Worm (Caenorhabditis elegans) whole organism, L1 larva: ENCODE results near the gene nep-8.

Experiments
- C04F5.9 ChIP-seq: sonication (generic microtip); optimal IDR thresholded peaks from 2 replicates; lab custom pipeline; 2016; ENCODE audit warnings: missing genetic modification characterization, missing compliant biosample characterization
- aly-2 ChIP-seq: fragments of 150-350 bp; optimal IDR thresholded peaks from 2 replicates; lab custom pipeline; 2014; ENCODE audit warnings: missing biosample characterization, missing genetic modification characterization
- ama-1 ChIP-seq: fragments of 150-350 bp; optimal IDR thresholded peaks from 2 replicates; lab custom pipeline; 2014
- blmp-1 ChIP-seq: fragments of 150-350 bp; optimal IDR thresholded peaks from 2 replicates; lab custom pipeline; 2014; ENCODE audit warnings: missing biosample characterization, missing genetic modification characterization
- ceh-8 ChIP-seq: fragments of 200-800 bp; sonication (Bioruptor generic); optimal IDR thresholded peaks from 2 replicates; lab custom pipeline; 2018; ENCODE audit warnings: mild to moderate bottlenecking, missing genetic modification characterization, moderate library complexity, missing compliant biosample characterization
- ceh-82 ChIP-seq, 3 experiments: fragments of 150-350 bp in 1 of 3; sonication (generic microtip) in 2 of 3; optimal IDR thresholded peaks; 2 replicates each; lab custom pipeline; 2014 to 2017; ENCODE audit warnings: missing biosample characterization in 3 of 3, missing genetic modification characterization in 3 of 3
- ceh-88 ChIP-seq: fragments of 200-800 bp; sonication (Bioruptor generic); IDR thresholded peaks from 2 replicates; pipeline ENCODE4 v1.3.6; 2022; ENCODE audit warnings: missing genetic modification characterization, missing compliant biosample characterization
- ceh-90 ChIP-seq: sonication (generic microtip); optimal IDR thresholded peaks from 2 replicates; lab custom pipeline; 2016; ENCODE audit warnings: missing genetic modification characterization, missing compliant biosample characterization
- ces-1 ChIP-seq: fragments of 150-350 bp; optimal IDR thresholded peaks from 2 replicates; lab custom pipeline; 2014; ENCODE audit warnings: missing biosample characterization, missing genetic modification reagents, missing genetic modification characterization
- dpl-1 ChIP-seq, 3 experiments: fragments of 150-350 bp in 2 of 3; sonication (generic microtip) in 1 of 3; optimal IDR thresholded peaks; 2 replicates each; lab custom pipeline; 2014 to 2017; ENCODE audit warnings: missing biosample characterization in 3 of 3, missing genetic modification characterization in 3 of 3, missing genetic modification reagents in 3 of 3
- efl-1 ChIP-seq, 4 experiments: fragments of 150-350 bp; optimal IDR thresholded peaks in 3 of 4; peaks in 1 of 4; 1 replicate in 1 of 4; 2 replicates in 3 of 4; lab custom pipeline; 2014; ENCODE audit warnings: missing biosample characterization in 2 of 4, missing genetic modification characterization in 2 of 4, missing genetic modification reagents in 2 of 4
- efl-3 ChIP-seq: fragments of 200-800 bp; sonication (Bioruptor generic); optimal IDR thresholded peaks from 2 replicates; lab custom pipeline; 2018; ENCODE audit warnings: mild to moderate bottlenecking, missing genetic modification characterization, missing compliant biosample characterization
- egl-13 ChIP-seq: sonication (generic microtip); optimal IDR thresholded peaks from 2 replicates; lab custom pipeline; 2016; ENCODE audit warnings: missing genotype, missing genetic modification reagents, missing genetic modification characterization, missing compliant biosample characterization
- fkh-4 ChIP-seq: sonication (generic microtip); optimal IDR thresholded peaks from 2 replicates; lab custom pipeline; 2016; ENCODE audit warnings: missing compliant biosample characterization, missing genetic modification characterization, borderline replicate concordance
- grh-1 ChIP-seq: fragments of 200-800 bp; sonication (Bioruptor generic); IDR thresholded peaks from 2 replicates; pipeline ENCODE4 v1.3.6; 2022; ENCODE audit warnings: missing genetic modification reagents, missing genetic modification characterization, missing compliant biosample characterization
- hlh-17 ChIP-seq: fragments of 200-800 bp; sonication (Bioruptor generic); optimal IDR thresholded peaks from 2 replicates; lab custom pipeline; 2018; ENCODE audit warnings: missing genetic modification characterization, mild to moderate bottlenecking, missing compliant biosample characterization, moderate library complexity, borderline replicate concordance
- hlh-4 ChIP-seq: sonication (generic microtip); optimal IDR thresholded peaks from 2 replicates; lab custom pipeline; 2016; ENCODE audit warnings: mild to moderate bottlenecking, missing genetic modification characterization, missing compliant biosample characterization
- isw-1 ChIP-seq: fragments of 200-800 bp; sonication (Bioruptor generic); IDR thresholded peaks from 2 replicates; pipeline ENCODE4 v1.3.6; 2022; ENCODE audit warnings: missing genetic modification characterization, missing compliant biosample characterization
- jun-1 ChIP-seq: fragments of 150-350 bp; optimal IDR thresholded peaks from 2 replicates; lab custom pipeline; 2014; ENCODE audit warnings: missing biosample characterization, missing genetic modification reagents, missing genetic modification characterization
- lin-13 ChIP-seq: fragments of 150-350 bp; optimal IDR thresholded peaks from 2 replicates; lab custom pipeline; 2014; ENCODE audit warnings: missing biosample characterization, missing genetic modification reagents, missing genetic modification characterization
- lin-14 ChIP-seq: fragments of 200-800 bp; sonication (Bioruptor generic); optimal IDR thresholded peaks from 2 replicates; lab custom pipeline; 2018; ENCODE audit warnings: mild to moderate bottlenecking, missing genetic modification characterization, moderate library complexity, missing compliant biosample characterization
- lsy-2 ChIP-seq, 2 experiments: fragments of 150-350 bp; optimal IDR thresholded peaks; 2 replicates each; lab custom pipeline; 2014; ENCODE audit warnings: missing biosample characterization in 2 of 2, missing genetic modification characterization in 2 of 2
- mab-9 ChIP-seq: fragments of 200-800 bp; sonication (Bioruptor generic); IDR thresholded peaks from 2 replicates; pipeline ENCODE4 v1.3.6; 2022; ENCODE audit warnings: missing genetic modification reagents, missing genetic modification characterization, missing compliant biosample characterization
- mef-2 ChIP-seq: fragments of 150-350 bp; optimal IDR thresholded peaks from 2 replicates; lab custom pipeline; 2014; ENCODE audit warnings: missing biosample characterization, missing genetic modification characterization
- nhr-19 ChIP-seq: fragments of 200-800 bp; sonication (Bioruptor generic); conservative IDR thresholded peaks from 2 replicates; pipeline ENCODE4 v1.3.6; 2022; ENCODE audit warnings: missing genetic modification characterization, missing compliant biosample characterization
- nhr-20 ChIP-seq: sonication (generic microtip); optimal IDR thresholded peaks from 2 replicates; lab custom pipeline; 2016; ENCODE audit warnings: mild to moderate bottlenecking, missing genetic modification characterization, missing compliant biosample characterization
- nhr-47 ChIP-seq: sonication (generic microtip); optimal IDR thresholded peaks from 2 replicates; lab custom pipeline; 2016; ENCODE audit warnings: mild to moderate bottlenecking, missing genetic modification characterization, moderate library complexity, missing compliant biosample characterization
- nhr-76 ChIP-seq: sonication (generic microtip); optimal IDR thresholded peaks from 2 replicates; lab custom pipeline; 2017; ENCODE audit warnings: missing biosample characterization, missing genetic modification characterization
- nhr-85 ChIP-seq: sonication (generic microtip); peaks from one replicate; lab custom pipeline; 2016; ENCODE audit warnings: missing genetic modification characterization, inconsistent platforms, missing compliant biosample characterization
- rnt-1 ChIP-seq: sonication (generic microtip); optimal IDR thresholded peaks from 2 replicates; lab custom pipeline; 2016; ENCODE audit warnings: mild to moderate bottlenecking, missing genetic modification characterization, moderate library complexity, missing compliant biosample characterization
- skn-1 ChIP-seq: fragments of 150-350 bp; optimal IDR thresholded peaks from 2 replicates; lab custom pipeline; 2014; ENCODE audit warnings: missing biosample characterization, missing genetic modification characterization
- sup-37 ChIP-seq: fragments of 200-800 bp; sonication (Bioruptor generic); optimal IDR thresholded peaks from 2 replicates; lab custom pipeline; 2018; ENCODE audit warnings: mild to moderate bottlenecking, missing genetic modification characterization, missing compliant biosample characterization
- swsn-7 ChIP-seq: sonication (generic microtip); optimal IDR thresholded peaks from 2 replicates; lab custom pipeline; 2016; ENCODE audit warnings: missing genetic modification characterization, missing compliant biosample characterization
- tbx-2 ChIP-seq: sonication (generic microtip); optimal IDR thresholded peaks from 2 replicates; lab custom pipeline; 2016; ENCODE audit warnings: missing genetic modification characterization, missing compliant biosample characterization
- unc-62 ChIP-seq: fragments of 150-350 bp; optimal IDR thresholded peaks from 2 replicates; lab custom pipeline; 2014; ENCODE audit warnings: missing biosample characterization, missing genetic modification reagents, missing genetic modification characterization
- unc-86 ChIP-seq: sonication (generic microtip); optimal IDR thresholded peaks from 2 replicates; lab custom pipeline; 2016; ENCODE audit warnings: missing genetic modification characterization, missing compliant biosample characterization
- unc-98 ChIP-seq: fragments of 200-800 bp; sonication (Bioruptor generic); IDR thresholded peaks from 2 replicates; pipeline ENCODE4 v1.3.6; 2022; ENCODE audit warnings: missing genetic modification characterization, missing compliant biosample characterization
- vab-15 ChIP-seq: sonication (generic microtip); optimal IDR thresholded peaks from 2 replicates; lab custom pipeline; 2017; ENCODE audit warnings: missing genotype, mild to moderate bottlenecking, missing genetic modification characterization, missing compliant biosample characterization
- zag-1 ChIP-seq: fragments of 150-350 bp; optimal IDR thresholded peaks from 2 replicates; lab custom pipeline; 2014; ENCODE audit warnings: missing biosample characterization, missing genetic modification characterization
- zip-4 ChIP-seq: fragments of 200-800 bp; sonication (Bioruptor generic); optimal IDR thresholded peaks from 2 replicates; lab custom pipeline; 2018; ENCODE audit warnings: mild to moderate bottlenecking, missing genetic modification characterization, moderate library complexity, missing compliant biosample characterization

The nep-8 gene

ce11 chrII:3403535-3403934 lies at the start of gene nep-8:
nep-8 (plus strand) TSS chrII:3403835.
- TF ChIP-seq grh-1 (no peak), lsy-2 (tag; optimal IDR thresholded peaks at IDR 0.05; lab: Kevin White, UChicago) (no peak), egl-13 (tag; lab: Kevin White, UChicago) (no peak), blmp-1 (no peak), efl-3 (GFP tag; lab: Kevin White, UChicago) (no peak), hlh-4 (tag; lab: Kevin White, UChicago) (no peak), swsn-7 (tag; lab: Kevin White, UChicago) (no peak), skn-1 (tag; lab: Kevin White, UChicago) (no peak), mef-2 (tag; lab: Kevin White, UChicago) (no peak), nhr-76 (tag; lab: Kevin White, UChicago) (no peak), lin-13 (no peak), ceh-82 (tag; optimal IDR thresholded peaks at IDR 0.05; lab: Kevin White, UChicago) (no peak), ces-1 (no peak), nhr-85 (tag; lab: Kevin White, UChicago) (no peak), zip-4 (GFP tag; lab: Kevin White, UChicago) (no peak), zag-1 (tag; lab: Kevin White, UChicago) (no peak), aly-2 (tag; lab: Kevin White, UChicago) (no peak)

ce11 chrII:3358834-3359233 lies 44.8 kb upstream of the nep-8 start, which contains the start of the genes lido-14 and bath-27:
lido-14 (plus strand) TSS chrII:3359134.
bath-27 (plus strand) TSS chrII:3359139.
- no peak for TF ChIP-seq nhr-47 (tag; lab: Kevin White, UChicago)
- TF ChIP-seq ceh-90 (tag; lab: Kevin White, UChicago) = no peak
- TF ChIP-seq hlh-17 (GFP tag; lab: Kevin White, UChicago) = no peak
- no peak for TF ChIP-seq vab-15 (tag; lab: Kevin White, UChicago)
- TF ChIP-seq aly-2 (tag; lab: Kevin White, UChicago) = no peak
- no peak for TF ChIP-seq nhr-20 (tag; lab: Kevin White, UChicago)
- TF ChIP-seq egl-13 (tag; lab: Kevin White, UChicago) = no peak
- no peak for TF ChIP-seq zag-1 (tag; lab: Kevin White, UChicago)
- TF ChIP-seq mab-9 = no peak
- no peak for TF ChIP-seq efl-1 (optimal IDR thresholded peaks at IDR 0.05; lab: Kevin White, UChicago)
- TF ChIP-seq efl-1 (GFP tag; optimal IDR thresholded peaks at IDR 0.05 in 1 of 2; lab: Kevin White, UChicago) = no peak
- no peak for TF ChIP-seq efl-3 (GFP tag; lab: Kevin White, UChicago)
- no peak for TF ChIP-seq mef-2 (tag; lab: Kevin White, UChicago)
- no peak for TF ChIP-seq unc-62 (GFP tag; lab: Kevin White, UChicago)
- TF ChIP-seq C04F5.9 = no peak
- no peak for TF ChIP-seq isw-1 (GFP tag; lab: Robert Waterston, UW)
- TF ChIP-seq lin-13 = no peak
- no peak for TF ChIP-seq jun-1 (tag; lab: Kevin White, UChicago)
- TF ChIP-seq, all 84 proteins: peak for 0

DNA sequence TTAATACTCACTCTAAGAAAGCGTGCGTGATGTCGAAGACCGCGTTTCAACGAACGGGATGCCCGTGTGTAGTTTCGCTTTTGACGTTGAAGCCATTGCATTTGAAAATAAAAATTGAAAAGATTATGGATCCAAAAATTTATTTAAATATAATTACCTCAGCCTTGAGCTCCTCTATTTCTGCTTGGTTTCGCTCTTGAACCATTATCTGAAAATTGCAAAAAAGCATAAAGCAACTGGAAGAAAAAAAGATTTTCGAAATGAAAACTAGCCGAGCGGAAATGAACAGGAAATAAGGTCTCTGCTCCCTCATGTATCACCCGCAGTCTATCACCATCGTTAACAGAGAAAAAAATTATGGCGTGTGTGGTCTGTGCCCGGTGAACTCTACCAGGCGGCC lies 36.5 kb upstream of the nep-8 start, which contains the start of gene Y49F6C.6:
Gene Y49F6C.6, minus strand, starts transcription at position 101 of the 400 bp plus-strand sequence.
- TF ChIP-seq ceh-8 (GFP tag; lab: Kevin White, UChicago) = no peak
- TF ChIP-seq, all 84 proteins: peak for 0

DNA sequence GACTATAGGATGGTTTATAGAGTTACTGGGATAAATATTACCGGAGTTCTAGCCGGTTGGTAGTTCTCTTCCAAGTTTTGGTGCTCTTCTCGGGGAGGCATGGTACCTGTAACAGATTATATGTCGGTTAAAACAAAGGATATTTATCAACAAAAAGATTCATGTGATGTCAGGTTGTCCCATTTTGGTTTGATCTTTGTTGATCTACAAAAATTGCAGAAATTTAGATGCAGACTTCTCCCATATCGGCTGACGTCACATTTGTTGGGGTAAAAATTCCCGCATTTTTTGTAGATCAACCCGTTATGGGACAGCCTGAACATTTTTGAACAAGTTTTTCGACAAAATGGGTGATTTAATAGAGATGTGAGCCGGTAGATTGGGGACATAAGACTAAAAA lies 35.5 kb upstream of the nep-8 start, which contains the start of gene Y49F6C.7:
Gene Y49F6C.7, minus strand, starts transcription at position 101 of the 400 bp plus-strand sequence.
- TF ChIP-seq ceh-88 (GFP tag; lab: Robert Waterston, UW) = no peak
- no peak for TF ChIP-seq unc-98
- no peak for TF ChIP-seq aly-2 (tag; lab: Kevin White, UChicago)
- no peak for TF ChIP-seq rnt-1 (tag; lab: Kevin White, UChicago)
- TF ChIP-seq sup-37 (GFP tag; lab: Kevin White, UChicago) = no peak
- TF ChIP-seq unc-86 = no peak
- no peak for TF ChIP-seq nhr-76 (tag; lab: Kevin White, UChicago)
- no peak for TF ChIP-seq ama-1
- no peak for TF ChIP-seq zip-4 (GFP tag; lab: Kevin White, UChicago)
- no peak for TF ChIP-seq nhr-19 (GFP tag; lab: Robert Waterston, UW)
- no peak for TF ChIP-seq egl-13 (tag; lab: Kevin White, UChicago)
- TF ChIP-seq skn-1 (tag; lab: Kevin White, UChicago) = no peak
- no peak for TF ChIP-seq dpl-1 (GFP tag; optimal IDR thresholded peaks at IDR 0.05; lab: Kevin White, UChicago)
- TF ChIP-seq nhr-20 (tag; lab: Kevin White, UChicago) = no peak
- no peak for TF ChIP-seq lin-14 (GFP tag; lab: Kevin White, UChicago)
- TF ChIP-seq tbx-2 (tag; lab: Kevin White, UChicago) = no peak
- no peak for TF ChIP-seq unc-62 (GFP tag; lab: Kevin White, UChicago)
- no peak for TF ChIP-seq fkh-4 (tag; lab: Kevin White, UChicago)
- TF ChIP-seq vab-15 (tag; lab: Kevin White, UChicago) = no peak
